Fruit fly (Drosophila melanogaster): ENCODE data around the gene NimC2.

- TF ChIP-seq sage (GFP tag; optimal IDR thresholded peaks at IDR 0.05) (no peak), fru (GFP tag; optimal IDR thresholded peaks at IDR 0.05) (no peak)
Observed at dm6 chr2L:14021646-14022129, 41.8 kb downstream of the NimC2 start.
